Worm (Caenorhabditis elegans): Measurements from ENCODE around the gene zfp-1.

DNA sequence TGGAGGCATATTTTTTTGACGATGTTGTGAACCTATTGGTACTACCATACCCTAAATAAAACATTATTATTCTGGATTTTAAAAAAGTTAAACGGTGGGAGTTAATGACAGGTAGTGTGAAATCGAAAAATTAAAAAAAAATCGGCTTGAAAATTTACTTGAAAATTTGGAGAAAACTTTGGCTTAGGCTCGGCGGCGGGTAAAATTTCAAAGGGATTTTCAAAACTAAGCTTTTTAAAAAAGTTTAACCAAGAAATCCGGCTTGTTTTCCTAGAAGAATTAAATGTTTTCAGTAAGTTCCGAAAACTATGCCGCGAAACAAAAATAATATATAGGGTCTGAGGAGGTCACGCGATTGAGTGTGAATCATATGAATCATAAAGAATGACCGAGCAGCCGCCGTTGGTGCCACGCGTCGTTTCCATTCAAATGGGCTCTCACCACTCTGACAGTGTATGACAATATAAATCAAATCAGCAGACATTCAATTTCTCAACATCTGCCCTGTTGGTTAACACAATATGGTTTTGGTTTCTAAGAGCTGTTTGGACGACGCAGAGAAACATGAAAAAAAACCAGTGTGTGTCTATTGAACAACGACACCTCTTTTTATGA, 30.2 kb upstream of the zfp-1 start, which contains the start of gene aak-1:
- TF ChIP-seq blmp-1 (tag; optimal IDR thresholded peaks at IDR 0.05) (no peak), elt-3 (tag; optimal IDR thresholded peaks at IDR 0.05) (no peak), snpc-4 (tag; optimal IDR thresholded peaks at IDR 0.05) (no peak)
